Worm (Caenorhabditis elegans) whole organism, L3 larva: ENCODE results near the gene ZK418.11.

Experiments used
- ZK546.5 ChIP-seq: sonication (generic microtip); optimal IDR thresholded peaks from 2 replicates; lab custom pipeline; 2017; ENCODE audit warnings: missing biosample characterization, missing genetic modification characterization
- ceh-82 ChIP-seq: fragments of 150-350 bp; optimal IDR thresholded peaks from 2 replicates; lab custom pipeline; 2014; ENCODE audit warnings: missing biosample characterization, missing genetic modification characterization
- egl-27 ChIP-seq: sonication (generic microtip); optimal IDR thresholded peaks from 4 replicates; lab custom pipeline; 2017; ENCODE audit warnings: missing biosample characterization, missing genetic modification reagents, missing genetic modification characterization
- fkh-10 ChIP-seq: sonication (generic microtip); optimal IDR thresholded peaks from 2 replicates; lab custom pipeline; 2017; ENCODE audit warnings: missing biosample characterization, missing genetic modification reagents, missing genetic modification characterization
- hmg-11 ChIP-seq: sonication (generic microtip); optimal IDR thresholded peaks from 2 replicates; lab custom pipeline; 2016; ENCODE audit warnings: missing genetic modification characterization, missing compliant biosample characterization
- nhr-77 ChIP-seq: fragments of 150-350 bp; optimal IDR thresholded peaks from 2 replicates; lab custom pipeline; 2014; ENCODE audit warnings: missing biosample characterization, missing genetic modification characterization
- pha-4 ChIP-seq: fragments of 150-350 bp; optimal IDR thresholded peaks from 2 replicates; lab custom pipeline; 2014; ENCODE audit warnings: missing biosample characterization, missing genetic modification reagents, missing genetic modification characterization
- sea-2 ChIP-seq: fragments of 150-350 bp; sonication (generic microtip); optimal IDR thresholded peaks from 4 replicates; lab custom pipeline; 2014; ENCODE audit warnings: missing biosample characterization, missing genetic modification reagents, missing genetic modification characterization
- skn-1 ChIP-seq: fragments of 150-350 bp; optimal IDR thresholded peaks from 2 replicates; lab custom pipeline; 2014; ENCODE audit warnings: missing biosample characterization, missing genetic modification characterization
- unc-39 ChIP-seq: sonication (generic microtip); optimal IDR thresholded peaks from 4 replicates; lab custom pipeline; 2017; ENCODE audit warnings: missing biosample characterization, missing genetic modification characterization
- unc-62 ChIP-seq: fragments of 150-350 bp; sonication (generic microtip); optimal IDR thresholded peaks from 4 replicates; lab custom pipeline; 2014; ENCODE audit warnings: missing biosample characterization, missing genetic modification reagents, missing genetic modification characterization
- ztf-11 ChIP-seq: fragments of 150-350 bp; optimal IDR thresholded peaks from 2 replicates; lab custom pipeline; 2014; ENCODE audit warnings: missing biosample characterization, missing genetic modification characterization
- ztf-4 ChIP-seq: fragments of 150-350 bp; optimal IDR thresholded peaks from 2 replicates; lab custom pipeline; 2014; ENCODE audit warnings: missing biosample characterization, missing genetic modification characterization

DNA sequence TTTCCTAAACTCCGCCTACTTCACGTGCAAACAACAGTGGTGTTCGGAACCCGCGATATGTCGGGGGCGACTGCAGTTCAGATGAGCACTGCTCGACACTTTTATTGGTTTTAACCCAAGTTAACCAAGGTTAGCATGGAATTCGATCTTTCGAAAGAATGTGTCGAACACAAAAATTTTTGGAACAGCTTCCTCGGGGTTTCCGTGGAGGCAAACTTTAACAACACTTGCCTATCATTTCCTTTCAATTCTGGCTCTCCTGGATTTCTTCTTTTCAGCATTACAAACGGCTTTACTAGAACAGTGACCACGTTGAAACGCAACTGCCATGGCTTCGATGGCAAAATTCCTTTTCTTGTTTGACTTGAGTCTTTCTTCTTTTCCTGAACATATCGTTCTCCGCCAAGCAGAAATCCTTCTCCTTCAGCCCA, 41.2 kb downstream of the ZK418.11 start:
- TF ChIP-seq unc-39 (no peak), unc-62 (GFP tag; lab: Kevin White, UChicago) (no peak), pha-4 (tag; lab: Kevin White, UChicago) (peak; percentile 51), ceh-82 (no peak), nhr-77 (tag; lab: Kevin White, UChicago) (peak; percentile 62), ztf-11 (no peak), ztf-4 (no peak), egl-27 (peak; percentile 78), hmg-11 (tag; lab: Kevin White, UChicago) (no peak), fkh-10 (no peak), skn-1 (tag; lab: Kevin White, UChicago) (peak; percentile 36), sea-2 (GFP tag; lab: Kevin White, UChicago) (no peak), ZK546.5 (tag; lab: Kevin White, UChicago) (no peak)
